Worm (Caenorhabditis elegans) whole organism, young adult: ENCODE data around the gene R151.10.

Source experiments
- F23B12.7 ChIP-seq: sonication (generic microtip); optimal IDR thresholded peaks from 2 replicates; lab custom pipeline; 2017; ENCODE audit warnings: missing genetic modification characterization, mild to moderate bottlenecking, missing compliant biosample characterization, antibody characterized with exemption, moderate library complexity; ENCODE audit not compliant: insufficient read depth
- K11D2.4 ChIP-seq: fragments of 200-800 bp; sonication (Bioruptor generic); IDR thresholded peaks from 2 replicates; pipeline ENCODE4 v1.3.6; 2022; ENCODE audit warnings: missing genetic modification reagents, missing genetic modification characterization, missing compliant biosample characterization
- fkh-3 ChIP-seq: sonication (generic microtip); optimal IDR thresholded peaks from 2 replicates; lab custom pipeline; 2016; ENCODE audit warnings: mild to moderate bottlenecking, missing genetic modification characterization, missing compliant biosample characterization
- lir-1 ChIP-seq: fragments of 200-800 bp; sonication (Bioruptor generic); conservative IDR thresholded peaks from 2 replicates; pipeline ENCODE4 v1.3.6; 2022; ENCODE audit warnings: missing genetic modification reagents, missing genetic modification characterization, missing compliant biosample characterization
- madf-8 ChIP-seq: fragments of 200-800 bp; sonication (Bioruptor generic); conservative IDR thresholded peaks from 2 replicates; pipeline ENCODE4 v1.3.6; 2022; ENCODE audit warnings: missing genetic modification reagents, missing genetic modification characterization, missing compliant biosample characterization
- mes-4 ChIP-seq: sonication (generic microtip); optimal IDR thresholded peaks from 2 replicates; lab custom pipeline; 2016; ENCODE audit warnings: missing genotype, missing genetic modification characterization, missing compliant biosample characterization
- tlf-1 ChIP-seq: fragments of 200-800 bp; sonication (Bioruptor generic); optimal IDR thresholded peaks from 2 replicates; lab custom pipeline; 2018; ENCODE audit warnings: mild to moderate bottlenecking, missing genetic modification characterization, missing compliant biosample characterization
- ztf-18 ChIP-seq: sonication (generic microtip); optimal IDR thresholded peaks from 2 replicates; lab custom pipeline; 2016; ENCODE audit warnings: missing genotype, mild to moderate bottlenecking, missing genetic modification characterization, missing compliant biosample characterization
- ztf-26 ChIP-seq: sonication (generic microtip); optimal IDR thresholded peaks from 2 replicates; lab custom pipeline; 2017; ENCODE audit warnings: missing genetic modification characterization, missing compliant biosample characterization

DNA sequence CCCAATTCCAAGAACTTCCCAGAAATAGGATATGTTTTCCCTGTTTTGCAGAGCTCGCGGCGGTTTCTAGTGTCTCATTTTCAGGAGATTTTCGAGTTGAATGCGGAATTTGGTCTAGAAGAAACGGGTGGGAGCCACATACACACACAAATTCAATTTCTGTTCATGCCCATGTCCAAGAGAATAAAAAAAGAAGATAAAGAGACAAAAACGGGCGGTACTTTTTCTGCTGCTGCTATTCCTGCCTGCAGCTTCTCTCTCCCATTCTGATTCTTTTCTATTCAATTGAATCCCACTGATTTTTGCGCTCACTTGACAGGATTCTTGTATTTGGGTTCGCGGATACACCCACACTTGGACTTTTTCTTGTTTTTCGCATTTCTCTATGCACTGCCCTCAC, 31.9 kb upstream of the R151.10 start:
- no peak for TF ChIP-seq lir-1 (GFP tag; lab: Robert Waterston, UW)
- TF ChIP-seq F23B12.7 (tag; lab: Kevin White, UChicago), result no peak
- TF ChIP-seq ztf-26 (tag; lab: Kevin White, UChicago), result no peak
- TF ChIP-seq fkh-3 (tag; lab: Kevin White, UChicago), result no peak
- TF ChIP-seq mes-4, result no peak
- no peak for TF ChIP-seq K11D2.4
- TF ChIP-seq ztf-18, result no peak
- TF ChIP-seq tlf-1, result no peak
- no peak for TF ChIP-seq madf-8 (GFP tag; lab: Robert Waterston, UW)
